Fruit fly (Drosophila melanogaster) whole organism, embryonic: Measurements from ENCODE around the gene Fbw5.

Experiments
- Asciz ChIP-seq: fragments of 200-800 bp; sonication (Bioruptor generic); optimal IDR thresholded peaks from 2 replicates; lab custom pipeline; 2017; ENCODE audit warnings: missing biosample characterization, mild to moderate bottlenecking, missing genetic modification characterization, missing genetic modification reagents
- CG10267 ChIP-seq: fragments of 200-800 bp; sonication (Bioruptor generic); optimal IDR thresholded peaks from 2 replicates; lab custom pipeline; 2018; ENCODE audit warnings: missing biosample characterization, mild to moderate bottlenecking, missing genetic modification characterization, moderate library complexity
- CG10543 ChIP-seq: fragments of 200-800 bp; sonication (Bioruptor generic); optimal IDR thresholded peaks from 3 replicates; lab custom pipeline; 2017; ENCODE audit warnings: missing biosample characterization, mild to moderate bottlenecking, missing genetic modification characterization, moderate library complexity
- CG11456 ChIP-seq: fragments of 200-800 bp; sonication (Bioruptor generic); IDR thresholded peaks from 3 replicates; pipeline ENCODE4 v1.3.6; 2022; ENCODE audit warnings: missing biosample characterization, missing genetic modification characterization
- CG11504 ChIP-seq: fragments of 200-800 bp; sonication (Bioruptor generic); optimal IDR thresholded peaks from 3 replicates; lab custom pipeline; 2019; ENCODE audit warnings: missing biosample characterization, mild to moderate bottlenecking, missing genetic modification characterization, moderate library complexity
- CG14014 ChIP-seq: fragments of 200-800 bp; sonication (Bioruptor generic); IDR thresholded peaks from 2 replicates; pipeline ENCODE4 v1.3.6; 2022; ENCODE audit warnings: missing biosample characterization, missing genetic modification characterization
- CG15514 ChIP-seq: fragments of 200-800 bp; sonication (Bioruptor generic); optimal IDR thresholded peaks from 3 replicates; lab custom pipeline; 2017; ENCODE audit warnings: missing biosample characterization, missing genetic modification characterization, mild to moderate bottlenecking, moderate library complexity, missing genetic modification reagents
- CG1603 ChIP-seq: fragments of 200-800 bp; sonication (Bioruptor generic); optimal IDR thresholded peaks from 2 replicates; lab custom pipeline; 2019; ENCODE audit warnings: missing biosample characterization, mild to moderate bottlenecking, missing genetic modification characterization, moderate library complexity
- CG16813 ChIP-seq: fragments of 200-800 bp; sonication (Bioruptor generic); IDR thresholded peaks from 3 replicates; pipeline ENCODE4 v1.3.6; 2022; ENCODE audit warnings: missing biosample characterization, missing genetic modification characterization; ENCODE audit not compliant: partially characterized antibody
- CG17912 ChIP-seq: fragments of 200-800 bp; sonication (Bioruptor generic); optimal IDR thresholded peaks from 2 replicates; lab custom pipeline; 2018; ENCODE audit warnings: missing biosample characterization, mild to moderate bottlenecking, missing genetic modification characterization
- CG18764 ChIP-seq: fragments of 200-800 bp; sonication (Bioruptor generic); optimal IDR thresholded peaks from 3 replicates; lab custom pipeline; 2016; ENCODE audit warnings: missing biosample characterization, missing genetic modification characterization
- CG4424 ChIP-seq: fragments of 200-800 bp; sonication (Bioruptor generic); optimal IDR thresholded peaks from 3 replicates; lab custom pipeline; 2016; ENCODE audit warnings: missing biosample characterization, missing genetic modification characterization
- CG6654 ChIP-seq: fragments of 200-800 bp; sonication (Bioruptor generic); optimal IDR thresholded peaks from 2 replicates; lab custom pipeline; 2017; ENCODE audit warnings: missing biosample characterization, mild to moderate bottlenecking, missing genetic modification characterization
- CG7556 ChIP-seq: fragments of 200-800 bp; sonication (Bioruptor generic); optimal IDR thresholded peaks from 2 replicates; lab custom pipeline; 2017; ENCODE audit warnings: missing biosample characterization, mild to moderate bottlenecking, missing genetic modification characterization
- CHES-1-like ChIP-seq: fragments of 200-800 bp; sonication (Bioruptor generic); optimal IDR thresholded peaks from 2 replicates; lab custom pipeline; 2016; ENCODE audit warnings: missing biosample characterization, missing genetic modification characterization
- Dp ChIP-seq: fragments of 200-800 bp; sonication (Bioruptor generic); optimal IDR thresholded peaks from 2 replicates; lab custom pipeline; 2018; ENCODE audit warnings: missing biosample characterization, mild to moderate bottlenecking, missing genetic modification characterization, moderate library complexity
- Drgx ChIP-seq: fragments of 200-800 bp; sonication (Bioruptor generic); IDR thresholded peaks from 2 replicates; pipeline ENCODE4 v1.3.6; 2022; ENCODE audit warnings: missing biosample characterization, missing genetic modification characterization
- E2f2 ChIP-seq: fragments of 200-800 bp; sonication (Bioruptor generic); IDR thresholded peaks from 2 replicates; pipeline ENCODE4 v1.3.6; 2022; ENCODE audit warnings: missing biosample characterization, missing genetic modification characterization
- Elba2 ChIP-seq: fragments of 200-800 bp; sonication (Bioruptor generic); optimal IDR thresholded peaks from 3 replicates; lab custom pipeline; 2016; ENCODE audit warnings: missing biosample characterization, missing genetic modification characterization
- Ets97D ChIP-seq: fragments of 200-800 bp; sonication (Bioruptor generic); optimal IDR thresholded peaks from 3 replicates; lab custom pipeline; 2016; ENCODE audit warnings: missing biosample characterization, missing genetic modification characterization
- Fer3 ChIP-seq: fragments of 200-800 bp; sonication (Bioruptor generic); optimal IDR thresholded peaks from 2 replicates; lab custom pipeline; 2018; ENCODE audit warnings: missing biosample characterization, mild to moderate bottlenecking, missing genetic modification characterization, moderate library complexity
- Gsc ChIP-seq: fragments of 200-800 bp; sonication (Bioruptor generic); IDR thresholded peaks from 2 replicates; pipeline ENCODE4 v1.3.6; 2022; ENCODE audit warnings: missing biosample characterization, missing genetic modification characterization
- HLH3B ChIP-seq: fragments of 200-800 bp; sonication (Bioruptor generic); IDR thresholded peaks from 2 replicates; pipeline ENCODE4 v1.3.6; 2022; ENCODE audit warnings: missing biosample characterization, missing genetic modification characterization
- HmgZ ChIP-seq: fragments of 200-800 bp; sonication (Bioruptor generic); optimal IDR thresholded peaks from 2 replicates; lab custom pipeline; 2018; ENCODE audit warnings: missing biosample characterization, mild to moderate bottlenecking, missing genetic modification characterization
- MESR4 ChIP-seq: fragments of 200-800 bp; sonication (Bioruptor generic); optimal IDR thresholded peaks from 2 replicates; lab custom pipeline; 2018; ENCODE audit warnings: missing biosample characterization, mild to moderate bottlenecking, missing genetic modification characterization, moderate library complexity
- Mad ChIP-seq: fragments of 200-800 bp; sonication (Bioruptor generic); optimal IDR thresholded peaks from 2 replicates; lab custom pipeline; 2016; ENCODE audit warnings: missing biosample characterization, missing genetic modification characterization
- Max ChIP-seq: fragments of 200-800 bp; sonication (Bioruptor generic); optimal IDR thresholded peaks from 2 replicates; lab custom pipeline; 2016; ENCODE audit warnings: missing biosample characterization, mild to moderate bottlenecking, missing genetic modification characterization
- Side ChIP-seq: fragments of 200-800 bp; sonication (Bioruptor generic); optimal IDR thresholded peaks from 2 replicates; lab custom pipeline; 2016; ENCODE audit warnings: missing biosample characterization, missing genetic modification characterization
- Ssrp ChIP-seq: fragments of 200-800 bp; sonication (Bioruptor generic); optimal IDR thresholded peaks from 2 replicates; lab custom pipeline; 2018; ENCODE audit warnings: missing biosample characterization, mild to moderate bottlenecking, missing genetic modification characterization, moderate library complexity
- TFAM ChIP-seq: fragments of 200-800 bp; sonication (Bioruptor generic); optimal IDR thresholded peaks from 2 replicates; lab custom pipeline; 2017; ENCODE audit warnings: missing biosample characterization, missing genetic modification characterization, inconsistent platforms
- YL-1 ChIP-seq: fragments of 200-800 bp; sonication (Bioruptor generic); optimal IDR thresholded peaks from 3 replicates; lab custom pipeline; 2017; ENCODE audit warnings: missing biosample characterization, mild to moderate bottlenecking, missing genetic modification characterization
- bbx ChIP-seq: fragments of 200-800 bp; sonication (Bioruptor generic); IDR thresholded peaks from 2 replicates; pipeline ENCODE4 v1.3.6; 2022; ENCODE audit warnings: missing biosample characterization, missing genetic modification characterization; ENCODE audit not compliant: partially characterized antibody
- bsh ChIP-seq, 2 experiments: fragments of 200-800 bp; sonication (Bioruptor generic); optimal IDR thresholded peaks; 2 replicates each; lab custom pipeline; 2017 to 2018; ENCODE audit warnings: mild to moderate bottlenecking in 2 of 2, missing biosample characterization in 2 of 2, missing genetic modification characterization in 2 of 2, moderate library complexity in 1 of 2
- chinmo ChIP-seq: fragments of 200-800 bp; sonication (Bioruptor generic); IDR thresholded peaks from 4 replicates; pipeline ENCODE4 v1.3.6; 2022; ENCODE audit warnings: missing biosample characterization, missing genetic modification characterization; ENCODE audit not compliant: partially characterized antibody
- chm ChIP-seq: fragments of 200-800 bp; sonication (Bioruptor generic); IDR thresholded peaks from 2 replicates; pipeline ENCODE4 v1.3.6; 2022; ENCODE audit warnings: missing biosample characterization, missing genetic modification characterization
- croc ChIP-seq: fragments of 200-800 bp; sonication (Bioruptor generic); conservative IDR thresholded peaks from 3 replicates; pipeline ENCODE4 v1.3.6; 2022; ENCODE audit warnings: missing biosample characterization, missing genetic modification characterization
- da ChIP-seq: fragments of 200-800 bp; sonication (Bioruptor generic); optimal IDR thresholded peaks from 2 replicates; lab custom pipeline; 2016; ENCODE audit warnings: missing biosample characterization, missing genetic modification characterization
- dysf ChIP-seq: fragments of 200-800 bp; sonication (Bioruptor generic); IDR thresholded peaks from 3 replicates; pipeline ENCODE4 v1.3.6; 2022; ENCODE audit warnings: missing biosample characterization, missing genetic modification characterization
- ftz-f1 ChIP-seq: fragments of 200-800 bp; sonication (Bioruptor generic); optimal IDR thresholded peaks from 2 replicates; lab custom pipeline; 2016; ENCODE audit warnings: missing biosample characterization, missing genetic modification characterization
- gfzf ChIP-seq: fragments of 200-800 bp; sonication (Bioruptor generic); optimal IDR thresholded peaks from 2 replicates; lab custom pipeline; 2016; ENCODE audit warnings: missing biosample characterization, mild to moderate bottlenecking, missing genetic modification characterization, moderate library complexity
- hbn ChIP-seq: fragments of 200-800 bp; sonication (Bioruptor generic); IDR thresholded peaks from 2 replicates; pipeline ENCODE4 v1.3.6; 2022; ENCODE audit warnings: missing biosample characterization, missing genetic modification characterization; ENCODE audit not compliant: partially characterized antibody
- hth ChIP-seq: fragments of >200 bp; optimal IDR thresholded peaks from 2 replicates; lab custom pipeline; 2017; ENCODE audit warnings: inconsistent platforms
- kah ChIP-seq: fragments of 200-800 bp; sonication (Bioruptor generic); optimal IDR thresholded peaks from 2 replicates; lab custom pipeline; 2018; ENCODE audit warnings: missing biosample characterization, mild to moderate bottlenecking, missing genetic modification characterization
- nau ChIP-seq: fragments of 200-800 bp; sonication (Bioruptor generic); optimal IDR thresholded peaks from 3 replicates; lab custom pipeline; 2017; ENCODE audit warnings: missing biosample characterization, mild to moderate bottlenecking, missing genetic modification characterization, missing genetic modification reagents
- otp ChIP-seq: fragments of 200-800 bp; sonication (Bioruptor generic); IDR thresholded peaks from 3 replicates; pipeline ENCODE4, ENCODE4 v1.3.6; 2022; ENCODE audit warnings: missing biosample characterization, missing genetic modification characterization
- pros ChIP-seq: fragments of 200-800 bp; sonication (Bioruptor generic); optimal IDR thresholded peaks from 3 replicates; lab custom pipeline; 2019; ENCODE audit warnings: missing biosample characterization, mild to moderate bottlenecking, missing genetic modification characterization, moderate library complexity
- sna ChIP-seq: fragments of 200-800 bp; sonication (Bioruptor generic); IDR thresholded peaks from 2 replicates; pipeline ENCODE4 v1.3.6; 2022; ENCODE audit warnings: missing biosample characterization, missing genetic modification characterization; ENCODE audit not compliant: partially characterized antibody
- stwl ChIP-seq: fragments of 200-800 bp; sonication (Bioruptor generic); optimal IDR thresholded peaks from 3 replicates; lab custom pipeline; 2018; ENCODE audit warnings: missing biosample characterization, mild to moderate bottlenecking, missing genetic modification characterization, moderate library complexity
- trem ChIP-seq: fragments of 200-800 bp; optimal IDR thresholded peaks from 3 replicates; lab custom pipeline; 2019; ENCODE audit warnings: missing biosample characterization, mild to moderate bottlenecking, missing genetic modification characterization, moderate library complexity
- wek ChIP-seq: fragments of 200-800 bp; sonication (Bioruptor generic); optimal IDR thresholded peaks from 3 replicates; lab custom pipeline; 2018; ENCODE audit warnings: missing biosample characterization, mild to moderate bottlenecking, missing genetic modification characterization, moderate library complexity

Fbw5 gene

dm6 chr2L:6036710-6037109 is 29.0 kb downstream of the Fbw5 start, which contains the start of gene mtm (continued):
- TF ChIP-seq Dp (GFP tag; lab: Kevin White, UChicago) (peak; percentile 87), chm (GFP tag; lab: Robert Waterston, UW) (no peak), CG16813 (GFP tag; lab: Robert Waterston, UW) (no peak), CG10543 (GFP tag; lab: Kevin White, UChicago) (no peak), Fer3 (tag; lab: Kevin White, UChicago) (no peak), CG11456 (GFP tag; lab: Robert Waterston, UW) (no peak), gfzf (GFP tag; lab: Kevin White, UChicago) (peak; percentile 8), TFAM (GFP tag; lab: Kevin White, UChicago) (no peak), da (GFP tag; lab: Kevin White, UChicago) (no peak), Side (GFP tag; lab: Kevin White, UChicago) (no peak), CG4424 (GFP tag; lab: Kevin White, UChicago) (no peak), dysf (no peak), YL-1 (GFP tag; lab: Kevin White, UChicago) (peak; percentile 47), bsh (GFP tag; optimal IDR thresholded peaks at IDR 0.05; lab: Kevin White, UChicago) (no peak), ftz-f1 (no peak), Gsc (GFP tag; lab: Robert Waterston, UW) (no peak), Elba2 (GFP tag; lab: Kevin White, UChicago) (peak; percentile 45), CG17912 (GFP tag; lab: Kevin White, UChicago) (no peak), chinmo (GFP tag; lab: Robert Waterston, UW) (0 out of 4 replicates have a peak, but pooled peaks have one; percentile 41), hbn (GFP tag; lab: Robert Waterston, UW) (0 out of 2 replicates have a peak, but pooled peaks have one; percentile 19), CG15514 (GFP tag; lab: Kevin White, UChicago) (peak; percentile 21), Max (GFP tag; lab: Kevin White, UChicago) (no peak), hth (lab: Kevin White, UChicago) (no peak), pros (GFP tag; lab: Kevin White, UChicago) (no peak), CG11504 (tag; lab: Kevin White, UChicago) (no peak), E2f2 (GFP tag; lab: Robert Waterston, UW) (peak; percentile 90), Mad (GFP tag; lab: Kevin White, UChicago) (no peak), Drgx (GFP tag; lab: Robert Waterston, UW) (no peak), Ssrp (tag; lab: Kevin White, UChicago) (no peak), CHES-1-like (no peak), CG6654 (no peak), Ets97D (GFP tag; lab: Kevin White, UChicago) (peak; percentile 43), stwl (tag; lab: Kevin White, UChicago) (peak; percentile 46), trem (tag; lab: Kevin White, UChicago) (peak; percentile 99), Asciz (GFP tag; lab: Kevin White, UChicago) (no peak), MESR4 (GFP tag; lab: Kevin White, UChicago) (peak; percentile 74), croc (GFP tag; lab: Robert Waterston, UW) (no peak), otp (GFP tag; lab: Robert Waterston, UW) (no peak), sna (GFP tag; lab: Robert Waterston, UW) (0 out of 2 replicates have a peak, but pooled peaks have one; percentile 30), HLH3B (no peak), CG1603 (peak; percentile 53), kah (GFP tag; lab: Kevin White, UChicago) (peak; percentile 35), CG7556 (GFP tag; lab: Kevin White, UChicago) (no peak), wek (GFP tag; lab: Kevin White, UChicago) (no peak), CG10267 (tag; lab: Kevin White, UChicago) (peak; percentile 4), HmgZ (tag; lab: Kevin White, UChicago) (no peak), nau (no peak), CG18764 (GFP tag; lab: Kevin White, UChicago) (no peak), bbx (GFP tag; lab: Robert Waterston, UW) (no peak; the same call in 1 of the 2 replicates), CG14014 (GFP tag; lab: Robert Waterston, UW) (no peak)
